Worm (Caenorhabditis elegans): ENCODE data around the gene fbxa-201.

Gene fbxa-201

ce11 chrV:2013824-2014223 lies 38.7 kb downstream of the fbxa-201 start, which contains the start of gene F59A7.11:
Gene F59A7.11, minus strand, starts transcription at chrV:2013924.
- TF ChIP-seq swsn-7 (tag; optimal IDR thresholded peaks at IDR 0.05) (no peak), hlh-4 (tag; optimal IDR thresholded peaks at IDR 0.05) (no peak)

ce11 chrV:2016428-2016827 lies 41.3 kb downstream of the fbxa-201 start, which contains the start of gene F59A7.2:
Gene F59A7.2, minus strand, starts transcription at chrV:2016528.
- TF ChIP-seq tlp-1 (tag; optimal IDR thresholded peaks at IDR 0.05) (no peak), xbp-1 (tag; optimal IDR thresholded peaks at IDR 0.05) (no peak), elt-2 (tag; optimal IDR thresholded peaks at IDR 0.05) (no peak), aly-2 (tag; optimal IDR thresholded peaks at IDR 0.05) (no peak), unc-62 (GFP tag; optimal IDR thresholded peaks at IDR 0.05) (no peak), ceh-88 (GFP tag; IDR thresholded peaks at IDR 0.05) (no peak), sptf-1 (tag; optimal IDR thresholded peaks at IDR 0.05) (no peak), swsn-7 (tag; optimal IDR thresholded peaks at IDR 0.05) (no peak), vab-15 (tag; optimal IDR thresholded peaks at IDR 0.05) (no peak), hlh-17 (GFP tag; optimal IDR thresholded peaks at IDR 0.05; ENCODE audit: borderline replicate concordance) (no peak), ztf-11 (tag; optimal IDR thresholded peaks at IDR 0.05) (no peak), unc-86 (tag; optimal IDR thresholded peaks at IDR 0.05) (no peak), ceh-82 (tag; optimal IDR thresholded peaks at IDR 0.05) (no peak), C04F5.9 (tag; optimal IDR thresholded peaks at IDR 0.05) (no peak), unc-30 (tag; optimal IDR thresholded peaks at IDR 0.05) (no peak), sox-4 (tag; optimal IDR thresholded peaks at IDR 0.05) (no peak), egl-27 (tag; optimal IDR thresholded peaks at IDR 0.05) (no peak), nhr-47 (tag; optimal IDR thresholded peaks at IDR 0.05) (no peak), zip-4 (GFP tag; optimal IDR thresholded peaks at IDR 0.05) (no peak), nhr-77 (tag; optimal IDR thresholded peaks at IDR 0.05) (no peak)

- no peak for TF ChIP-seq ces-1 (GFP tag; optimal IDR thresholded peaks at IDR 0.05)
- TF ChIP-seq fos-1 (tag; optimal IDR thresholded peaks at IDR 0.05) = no peak
- TF ChIP-seq ets-5 (GFP tag; IDR thresholded peaks at IDR 0.05) = no peak
- TF ChIP-seq grh-1 (GFP tag; IDR thresholded peaks at IDR 0.05) = no peak
- TF ChIP-seq hlh-17 (GFP tag; optimal IDR thresholded peaks at IDR 0.05; ENCODE audit: borderline replicate concordance) = no peak
- no peak for TF ChIP-seq lin-15B (tag; optimal IDR thresholded peaks at IDR 0.05)
- TF ChIP-seq xbp-1 (tag; optimal IDR thresholded peaks at IDR 0.05) = no peak
- no peak for TF ChIP-seq dsc-1 (tag; optimal IDR thresholded peaks at IDR 0.05)
- TF ChIP-seq unc-62 (GFP tag; optimal IDR thresholded peaks at IDR 0.05) = no peak
- no peak for TF ChIP-seq fkh-8 (tag; optimal IDR thresholded peaks at IDR 0.05)
- no peak for TF ChIP-seq efl-1 (optimal IDR thresholded peaks at IDR 0.05)
- no peak for TF ChIP-seq efl-1 (GFP tag; optimal IDR thresholded peaks at IDR 0.05 in 1 of 2)
- no peak for TF ChIP-seq unc-130 (tag; optimal IDR thresholded peaks at IDR 0.05)
- TF ChIP-seq pax-3 (tag; optimal IDR thresholded peaks at IDR 0.05) = no peak
- TF ChIP-seq ceh-90 (tag; optimal IDR thresholded peaks at IDR 0.05) = no peak
- TF ChIP-seq unc-30 (tag; optimal IDR thresholded peaks at IDR 0.05) = no peak
- no peak for TF ChIP-seq F16B12.6 (tag; optimal IDR thresholded peaks at IDR 0.05)
- TF ChIP-seq fkh-4 (tag; optimal IDR thresholded peaks at IDR 0.05; ENCODE audit: borderline replicate concordance) = no peak
- no peak for TF ChIP-seq C04F5.9 (tag; optimal IDR thresholded peaks at IDR 0.05)
- no peak for TF ChIP-seq nhr-85 (tag)
Measured at ce11 chrV:2018689-2019088, 43.5 kb downstream of the fbxa-201 start, which contains the start of gene F59A7.14. Gene F59A7.14, plus strand, starts transcription at chrV:2018989.

- TF ChIP-seq nhr-71 (tag; optimal IDR thresholded peaks at IDR 0.05) = peak; percentile 59
- TF ChIP-seq unc-62 (GFP tag; optimal IDR thresholded peaks at IDR 0.05) = no peak
- TF ChIP-seq Y116A8C.19 (tag; optimal IDR thresholded peaks at IDR 0.05; ENCODE audit: borderline replicate concordance) = no peak
- peak; percentile 59 for TF ChIP-seq fkh-8 (tag; optimal IDR thresholded peaks at IDR 0.05)
- peak; percentile 50 for TF ChIP-seq nhr-47 (tag; optimal IDR thresholded peaks at IDR 0.05)
Measured at ce11 chrV:2021283-2021682, 46.1 kb downstream of the fbxa-201 start.
